Worm (Caenorhabditis elegans): ENCODE data around the gene col-141.

Gene col-141

ce11 chrV:6839008-6839407 lies 9.5 kb downstream of the col-141 start, which contains the start of gene hpo-8 (continued):
- TF ChIP-seq Y5F2A.4 (GFP tag; optimal IDR thresholded peaks at IDR 0.05) (no peak), lim-7 (GFP tag; IDR thresholded peaks at IDR 0.05) (no peak)

- TF ChIP-seq nhr-6 (tag; optimal IDR thresholded peaks at IDR 0.05) (no peak), nhr-11 (tag; optimal IDR thresholded peaks at IDR 0.05) (no peak), set-16 (GFP tag; IDR thresholded peaks at IDR 0.05) (no peak), nhr-111 (GFP tag; optimal IDR thresholded peaks at IDR 0.05) (no peak), mep-1 (tag; optimal IDR thresholded peaks at IDR 0.05) (no peak), lin-13 (GFP tag; optimal IDR thresholded peaks at IDR 0.05) (no peak)
These were observed 12.9 kb downstream of the col-141 start, which contains the start of gene T15B7.1 for ce11 chrV:6842437-6842836. TSS of gene T15B7.1 (plus strand) at chrV:6842737.

- TF ChIP-seq sdz-12 (GFP tag; optimal IDR thresholded peaks at IDR 0.05) (no peak), lim-7 (GFP tag; IDR thresholded peaks at IDR 0.05) (no peak), aha-1 (tag) (peak; percentile 82)
These were observed 17.0 kb downstream of the col-141 start, which contains the start of gene lgc-54 for ce11 chrV:6846507-6846906. TSS of gene lgc-54 (minus strand) at chrV:6846607.

ce11 chrV:6854711-6855110 lies 25.2 kb downstream of the col-141 start, which contains the start of gene gpa-10:
TSS of gene gpa-10 (minus strand) at chrV:6854811.
- no peak for TF ChIP-seq ceh-44 (GFP tag; IDR thresholded peaks at IDR 0.05)
- no peak for TF ChIP-seq zip-2 (tag; optimal IDR thresholded peaks at IDR 0.05)
- TF ChIP-seq vab-7 (GFP tag; IDR thresholded peaks at IDR 0.05): no peak
- TF ChIP-seq daf-16 (GFP tag; optimal IDR thresholded peaks at IDR 0.05): no peak
- no peak for TF ChIP-seq daf-16 (tag; optimal IDR thresholded peaks at IDR 0.05)
- TF ChIP-seq egl-27 (tag; optimal IDR thresholded peaks at IDR 0.05): no peak
- TF ChIP-seq madf-5 (GFP tag; IDR thresholded peaks at IDR 0.05): no peak
- TF ChIP-seq zip-11 (GFP tag; IDR thresholded peaks at IDR 0.05): no peak
- no peak for TF ChIP-seq nhr-102 (tag; optimal IDR thresholded peaks at IDR 0.05)
- no peak for TF ChIP-seq pha-4 (GFP tag; IDR thresholded peaks at IDR 0.05)
- TF ChIP-seq pha-4 (tag; optimal IDR thresholded peaks at IDR 0.05): no peak
- TF ChIP-seq nhr-41 (GFP tag; IDR thresholded peaks at IDR 0.05): no peak
- no peak for TF ChIP-seq dpl-1 (GFP tag; optimal IDR thresholded peaks at IDR 0.05)
- no peak for TF ChIP-seq spr-1 (tag; optimal IDR thresholded peaks at IDR 0.05)
- TF ChIP-seq nhr-76 (tag; optimal IDR thresholded peaks at IDR 0.05): no peak
- TF ChIP-seq arid-1 (GFP tag; conservative IDR thresholded peaks at IDR 0.05): no peak
- TF ChIP-seq Y75B8A.6 (GFP tag; IDR thresholded peaks at IDR 0.05): no peak
- TF ChIP-seq jun-1 (tag; optimal IDR thresholded peaks at IDR 0.05): no peak

ce11 chrV:6870004-6870403 lies 40.5 kb downstream of the col-141 start, which contains the start of gene frpr-18:
TSS of gene frpr-18 (plus strand) at chrV:6870304.
- TF ChIP-seq zfp-2 (tag; optimal IDR thresholded peaks at IDR 0.05) (no peak), ceh-82 (tag; optimal IDR thresholded peaks at IDR 0.05) (no peak), ces-1 (GFP tag; optimal IDR thresholded peaks at IDR 0.05) (no peak), madf-9 (GFP tag; conservative IDR thresholded peaks at IDR 0.05) (no peak), ama-1 (optimal IDR thresholded peaks at IDR 0.05) (no peak), lim-7 (GFP tag; IDR thresholded peaks at IDR 0.05) (no peak), pha-4 (GFP tag; IDR thresholded peaks at IDR 0.05) (no peak), pha-4 (tag; optimal IDR thresholded peaks at IDR 0.05) (no peak), dpl-1 (GFP tag; optimal IDR thresholded peaks at IDR 0.05) (no peak), T26A8.4 (GFP tag; IDR thresholded peaks at IDR 0.05) (no peak), nhr-41 (GFP tag; IDR thresholded peaks at IDR 0.05) (no peak), T20F7.1 (GFP tag; optimal IDR thresholded peaks at IDR 0.05) (no peak), daf-19 (GFP tag; conservative IDR thresholded peaks at IDR 0.05) (no peak), php-3 (GFP tag; IDR thresholded peaks at IDR 0.05) (no peak), ceh-32 (tag; optimal IDR thresholded peaks at IDR 0.05; ENCODE audit: poor library complexity) (no peak), cey-2 (tag; optimal IDR thresholded peaks at IDR 0.05; ENCODE audit: borderline replicate concordance, insufficient read depth) (no peak)

All from whole organism, L4 larva.